Worm (Caenorhabditis elegans) whole organism, young adult: ENCODE data around the gene fbxa-64.

Source experiments
- B0019.2 ChIP-seq: fragments of 200-800 bp; sonication (Bioruptor generic); conservative IDR thresholded peaks from 2 replicates; pipeline ENCODE4 v1.3.6; 2022; ENCODE audit warnings: missing genetic modification reagents, missing genetic modification characterization, missing compliant biosample characterization
- ceh-91 ChIP-seq: fragments of 200-800 bp; sonication (Bioruptor generic); IDR thresholded peaks from 2 replicates; pipeline ENCODE4 v1.3.6; 2022; ENCODE audit warnings: missing genetic modification reagents, missing genetic modification characterization, missing compliant biosample characterization
- efl-1 ChIP-seq: fragments of 150-350 bp; optimal IDR thresholded peaks from 2 replicates; lab custom pipeline; 2014; ENCODE audit warnings: missing biosample characterization, missing genetic modification reagents, missing genetic modification characterization
- egl-18 ChIP-seq: fragments of 200-800 bp; sonication (Bioruptor generic); IDR thresholded peaks from 2 replicates; pipeline ENCODE4 v1.3.6; 2022; ENCODE audit warnings: missing genetic modification reagents, missing genetic modification characterization, missing compliant biosample characterization
- lsy-27 ChIP-seq: sonication (generic microtip); optimal IDR thresholded peaks from 2 replicates; lab custom pipeline; 2017; ENCODE audit warnings: missing genetic modification characterization, mild to moderate bottlenecking, missing compliant biosample characterization, antibody characterized with exemption, missing genotype, borderline replicate concordance; ENCODE audit not compliant: insufficient read depth
- sdz-38 ChIP-seq: sonication (generic microtip); optimal IDR thresholded peaks from 2 replicates; lab custom pipeline; 2016; ENCODE audit warnings: missing genotype, missing genetic modification characterization, missing compliant biosample characterization

DNA sequence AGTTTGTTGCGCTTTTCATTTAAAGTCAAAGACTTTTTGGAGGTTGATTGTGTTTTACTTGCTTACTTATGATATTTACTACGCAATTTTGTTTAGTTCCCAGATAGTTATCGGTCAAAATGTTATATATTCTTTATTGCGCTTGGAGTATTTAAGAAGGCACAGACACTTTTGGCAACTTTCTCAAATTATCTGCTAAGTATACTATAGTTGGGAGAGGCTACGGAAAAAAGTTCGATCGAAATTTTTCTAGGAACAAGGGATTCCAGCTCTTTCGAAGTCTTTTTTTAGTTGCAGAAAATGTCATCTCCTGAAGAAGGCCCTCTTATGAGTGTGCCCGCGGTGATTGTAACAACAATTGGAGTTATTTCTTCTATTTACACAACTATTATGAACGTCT is 17.9 kb downstream of the fbxa-64 start, which contains the start of gene srbc-5:
- no peak for TF ChIP-seq ceh-91
- TF ChIP-seq efl-1 (GFP tag; lab: Kevin White, UChicago) = no peak
- TF ChIP-seq B0019.2 = no peak
- no peak for TF ChIP-seq egl-18 (GFP tag; lab: Robert Waterston, UW)
- no peak for TF ChIP-seq lsy-27 (tag; lab: Kevin White, UChicago)
- TF ChIP-seq sdz-38 = no peak
